Fruit fly (Drosophila melanogaster): ENCODE measurements around the gene prd.

DNA sequence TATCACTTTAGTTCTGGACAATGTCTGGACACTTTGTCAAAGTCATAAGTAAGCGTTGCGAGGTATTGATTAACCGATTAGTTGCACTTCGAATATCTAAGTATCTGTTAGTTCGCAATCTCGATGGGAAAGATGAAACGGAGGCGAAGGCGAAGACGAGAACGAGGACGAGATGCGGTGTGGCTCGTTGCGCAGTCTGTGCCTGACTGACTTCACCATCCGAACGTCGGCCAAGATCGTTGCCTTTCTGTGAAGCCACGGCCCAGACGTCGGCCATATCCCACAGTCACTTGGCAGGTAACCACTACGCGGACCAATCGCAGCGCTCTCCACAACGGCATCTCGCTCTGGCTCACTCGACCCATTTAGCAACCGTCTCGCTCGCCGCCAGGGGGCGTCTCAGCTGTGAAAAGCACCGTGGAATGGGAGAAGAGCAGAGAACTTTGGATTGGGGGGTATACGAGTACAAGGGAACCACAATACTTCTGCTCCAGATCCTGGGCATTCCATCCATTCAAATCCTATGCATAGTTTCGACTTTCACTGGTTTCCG, at the start of gene prd:
- TF ChIP-seq h (optimal IDR thresholded peaks at IDR 0.05) (no peak), Myc (optimal IDR thresholded peaks at IDR 0.05) (no peak), ttk (optimal IDR thresholded peaks at IDR 0.05) (no peak), Sin3A (optimal IDR thresholded peaks at IDR 0.05) (no peak), psq (optimal IDR thresholded peaks at IDR 0.05) (no peak), insv (optimal IDR thresholded peaks at IDR 0.05) (no peak)

Data from Kc167 (cell line).